Fruit fly (Drosophila melanogaster) whole organism, embryonic: ENCODE measurements around the gene CG13077.

Experiments used
- Ada2b ChIP-seq: fragments of 200-800 bp; sonication (Bioruptor generic); IDR thresholded peaks from 2 replicates; pipeline ENCODE4 v1.3.6; 2022; ENCODE audit warnings: missing biosample characterization, missing genetic modification characterization
- Antp ChIP-seq: fragments of 200-800 bp; sonication (Bioruptor generic); optimal IDR thresholded peaks from 3 replicates; lab custom pipeline; 2016; ENCODE audit warnings: missing biosample characterization, missing genetic modification characterization
- CG10462 ChIP-seq: fragments of 200-800 bp; sonication (Bioruptor generic); optimal IDR thresholded peaks from 2 replicates; lab custom pipeline; 2016; ENCODE audit warnings: missing biosample characterization, missing genetic modification characterization
- CG10979 ChIP-seq: fragments of 200-800 bp; sonication (Bioruptor generic); optimal IDR thresholded peaks from 2 replicates; lab custom pipeline; 2018; ENCODE audit warnings: missing biosample characterization, mild to moderate bottlenecking, missing genetic modification characterization, moderate library complexity
- CG11504 ChIP-seq: fragments of 200-800 bp; sonication (Bioruptor generic); optimal IDR thresholded peaks from 3 replicates; lab custom pipeline; 2019; ENCODE audit warnings: missing biosample characterization, mild to moderate bottlenecking, missing genetic modification characterization, moderate library complexity
- CG12769 ChIP-seq: fragments of 200-800 bp; sonication (Bioruptor generic); optimal IDR thresholded peaks from 2 replicates; lab custom pipeline; 2019; ENCODE audit warnings: missing biosample characterization, mild to moderate bottlenecking, missing genetic modification characterization, moderate library complexity
- CG13287 ChIP-seq: fragments of 200-800 bp; sonication (Bioruptor generic); IDR thresholded peaks from 2 replicates; pipeline ENCODE4 v1.3.6; 2022; ENCODE audit warnings: missing biosample characterization, missing genetic modification characterization; ENCODE audit not compliant: partially characterized antibody
- CG14965 ChIP-seq: fragments of 200-800 bp; sonication (Bioruptor generic); optimal IDR thresholded peaks from 2 replicates; lab custom pipeline; 2016; ENCODE audit warnings: missing biosample characterization, missing genetic modification characterization, borderline replicate concordance
- CG17359 ChIP-seq: fragments of 200-800 bp; sonication (Bioruptor generic); optimal IDR thresholded peaks from 3 replicates; lab custom pipeline; 2018; ENCODE audit warnings: missing biosample characterization, mild to moderate bottlenecking, missing genetic modification characterization, moderate library complexity
- CG2199 ChIP-seq: fragments of 200-800 bp; sonication (Bioruptor generic); IDR thresholded peaks from 3 replicates; pipeline ENCODE4 v1.3.6; 2022; ENCODE audit warnings: missing biosample characterization, missing genetic modification characterization
- CG2712 ChIP-seq: fragments of 200-800 bp; optimal IDR thresholded peaks from 3 replicates; lab custom pipeline; 2019; ENCODE audit warnings: missing biosample characterization, mild to moderate bottlenecking, missing genetic modification characterization, moderate library complexity
- CG2875 ChIP-seq: fragments of 200-800 bp; sonication (Bioruptor generic); optimal IDR thresholded peaks from 2 replicates; lab custom pipeline; 2017; ENCODE audit warnings: missing biosample characterization, mild to moderate bottlenecking, missing genetic modification characterization, missing genetic modification reagents
- CG3163 ChIP-seq: fragments of 200-800 bp; sonication (Bioruptor generic); optimal IDR thresholded peaks from 3 replicates; lab custom pipeline; 2016; ENCODE audit warnings: missing biosample characterization, missing genetic modification characterization
- CG3407 ChIP-seq: fragments of 200-800 bp; sonication (Bioruptor generic); optimal IDR thresholded peaks from 2 replicates; lab custom pipeline; 2018; ENCODE audit warnings: missing biosample characterization, mild to moderate bottlenecking, missing genetic modification characterization
- CG34224 ChIP-seq: fragments of 200-800 bp; sonication (Bioruptor generic); IDR thresholded peaks from 3 replicates; pipeline ENCODE4 v1.3.6; 2022; ENCODE audit warnings: missing biosample characterization, missing genetic modification characterization; ENCODE audit not compliant: partially characterized antibody
- CG4424 ChIP-seq: fragments of 200-800 bp; sonication (Bioruptor generic); optimal IDR thresholded peaks from 3 replicates; lab custom pipeline; 2016; ENCODE audit warnings: missing biosample characterization, missing genetic modification characterization
- CG7987 ChIP-seq: fragments of 200-800 bp; sonication (Bioruptor generic); optimal IDR thresholded peaks from 2 replicates; lab custom pipeline; 2018; ENCODE audit warnings: missing biosample characterization, mild to moderate bottlenecking, missing genetic modification characterization, moderate library complexity
- CG8359 ChIP-seq: fragments of 200-800 bp; sonication (Bioruptor generic); optimal IDR thresholded peaks from 2 replicates; lab custom pipeline; 2017; ENCODE audit warnings: missing biosample characterization, mild to moderate bottlenecking, missing genetic modification characterization, borderline replicate concordance
- CG9609 ChIP-seq: fragments of 200-800 bp; sonication (Bioruptor generic); optimal IDR thresholded peaks from 3 replicates; lab custom pipeline; 2016; ENCODE audit warnings: missing biosample characterization, missing genetic modification characterization
- CTCF ChIP-seq: fragments of 200-800 bp; sonication (Bioruptor generic); optimal IDR thresholded peaks from 2 replicates; lab custom pipeline; 2017; ENCODE audit warnings: missing biosample characterization, mild to moderate bottlenecking, missing genetic modification characterization, moderate library complexity
- Chrac-16 ChIP-seq: fragments of 200-800 bp; sonication (Bioruptor generic); optimal IDR thresholded peaks from 3 replicates; lab custom pipeline; 2016; ENCODE audit warnings: missing biosample characterization, missing genetic modification characterization
- Eip74EF ChIP-seq, 2 experiments: fragments of 200-800 bp in 1 of 2; fragments of >200 bp in 1 of 2; sonication (Bioruptor generic) in 1 of 2; optimal IDR thresholded peaks; 2 replicates each; lab custom pipeline; 2017 to 2019; ENCODE audit warnings: missing biosample characterization in 2 of 2, missing genetic modification characterization in 2 of 2, mild to moderate bottlenecking in 1 of 2, moderate library complexity in 1 of 2
- Gug ChIP-seq: fragments of 200-800 bp; sonication (Bioruptor generic); IDR thresholded peaks from 4 replicates; pipeline ENCODE4 v1.3.6; 2022; ENCODE audit warnings: missing biosample characterization, missing genetic modification characterization
- HmgD ChIP-seq: fragments of 200-800 bp; sonication (Bioruptor generic); optimal IDR thresholded peaks from 3 replicates; lab custom pipeline; 2016; ENCODE audit warnings: missing biosample characterization, missing genetic modification characterization
- Hr51 ChIP-seq, 2 experiments: fragments of 200-800 bp; sonication (Bioruptor generic); optimal IDR thresholded peaks; 2 replicates in 1 of 2; 3 replicates in 1 of 2; lab custom pipeline; 2016 to 2018; ENCODE audit warnings: missing biosample characterization in 2 of 2, missing genetic modification characterization in 2 of 2, mild to moderate bottlenecking in 1 of 2, moderate library complexity in 1 of 2
- Kr ChIP-seq: fragments of 200-800 bp; sonication (Bioruptor generic); optimal IDR thresholded peaks from 2 replicates; lab custom pipeline; 2017; ENCODE audit warnings: missing biosample characterization, mild to moderate bottlenecking, missing genetic modification characterization
- Mes4 ChIP-seq: fragments of 200-800 bp; sonication (Bioruptor generic); optimal IDR thresholded peaks from 2 replicates; lab custom pipeline; 2016; ENCODE audit warnings: missing biosample characterization, missing genetic modification characterization
- Oli ChIP-seq: fragments of 200-800 bp; sonication (Bioruptor generic); optimal IDR thresholded peaks from 2 replicates; lab custom pipeline; 2018; ENCODE audit warnings: missing biosample characterization, mild to moderate bottlenecking, missing genetic modification characterization, moderate library complexity
- Poxn ChIP-seq: fragments of 200-800 bp; sonication (Bioruptor generic); IDR thresholded peaks from 2 replicates; pipeline ENCODE4 v1.3.6; 2022; ENCODE audit warnings: missing biosample characterization, missing genetic modification characterization
- TFAM ChIP-seq: fragments of 200-800 bp; sonication (Bioruptor generic); optimal IDR thresholded peaks from 2 replicates; lab custom pipeline; 2017; ENCODE audit warnings: missing biosample characterization, missing genetic modification characterization, inconsistent platforms
- Taf1 ChIP-seq: fragments of 200-800 bp; sonication (Bioruptor generic); IDR thresholded peaks from 2 replicates; pipeline ENCODE4 v1.3.6; 2022; ENCODE audit warnings: missing biosample characterization, missing genetic modification characterization
- ash1 ChIP-seq: fragments of 200-800 bp; sonication (Bioruptor generic); optimal IDR thresholded peaks from 2 replicates; lab custom pipeline; 2018; ENCODE audit warnings: missing biosample characterization, mild to moderate bottlenecking, missing genetic modification characterization
- bab2 ChIP-seq: fragments of 200-800 bp; sonication (Bioruptor generic); optimal IDR thresholded peaks from 2 replicates; lab custom pipeline; 2016; ENCODE audit warnings: missing biosample characterization, missing genetic modification characterization
- cas ChIP-seq: fragments of 200-800 bp; sonication (Bioruptor generic); IDR thresholded peaks from 2 replicates; pipeline ENCODE4 v1.3.6; 2022; ENCODE audit warnings: missing biosample characterization, missing genetic modification characterization
- cato ChIP-seq: fragments of 200-800 bp; sonication (Bioruptor generic); optimal IDR thresholded peaks from 2 replicates; lab custom pipeline; 2016; ENCODE audit warnings: missing biosample characterization, missing genetic modification characterization, borderline replicate concordance
- caup ChIP-seq: fragments of 200-800 bp; sonication (Bioruptor generic); optimal IDR thresholded peaks from 3 replicates; lab custom pipeline; 2017; ENCODE audit warnings: missing biosample characterization, mild to moderate bottlenecking, missing genetic modification characterization, moderate library complexity; ENCODE audit not compliant: severe bottlenecking
- corto ChIP-seq: fragments of 200-800 bp; sonication (Bioruptor generic); optimal IDR thresholded peaks from 2 replicates; lab custom pipeline; 2016; ENCODE audit warnings: missing biosample characterization, mild to moderate bottlenecking, missing genetic modification characterization, moderate library complexity
- dimm ChIP-seq: fragments of 200-800 bp; sonication (Bioruptor generic); IDR thresholded peaks from 2 replicates; pipeline ENCODE4 v1.3.6; 2022; ENCODE audit warnings: missing biosample characterization, missing genetic modification characterization
- dysf ChIP-seq: fragments of 200-800 bp; sonication (Bioruptor generic); IDR thresholded peaks from 3 replicates; pipeline ENCODE4 v1.3.6; 2022; ENCODE audit warnings: missing biosample characterization, missing genetic modification characterization
- eve ChIP-seq, 2 experiments: fragments of >200 bp; optimal IDR thresholded peaks; 2 replicates each; lab custom pipeline; 2017; ENCODE audit warnings: missing biosample characterization in 2 of 2, missing genetic modification characterization in 2 of 2
- fru ChIP-seq: fragments of >200 bp; optimal IDR thresholded peaks from 2 replicates; lab custom pipeline; 2017
- h ChIP-seq: fragments of >200 bp; optimal IDR thresholded peaks from 2 replicates; lab custom pipeline; 2017
- jing ChIP-seq: fragments of 200-800 bp; sonication (Bioruptor generic); optimal IDR thresholded peaks from 2 replicates; lab custom pipeline; 2018; ENCODE audit warnings: missing biosample characterization, mild to moderate bottlenecking, missing genetic modification characterization
- prd ChIP-seq, 3 experiments: fragments of >200 bp in 2 of 3; fragments of 200-800 bp in 1 of 3; sonication (Bioruptor generic) in 1 of 3; optimal IDR thresholded peaks in 2 of 3; IDR thresholded peaks in 1 of 3; 2 replicates in 2 of 3; 3 replicates in 1 of 3; pipeline versions ENCODE4 v1.3.6 to Lab custom; 2017 to 2022; ENCODE audit warnings: missing biosample characterization in 1 of 3, missing genetic modification characterization in 1 of 3
- salm ChIP-seq: fragments of 200-800 bp; sonication (Bioruptor generic); optimal IDR thresholded peaks from 2 replicates; lab custom pipeline; 2018; ENCODE audit warnings: missing biosample characterization, mild to moderate bottlenecking, missing genetic modification characterization
- shn ChIP-seq: fragments of 200-800 bp; sonication (Bioruptor generic); optimal IDR thresholded peaks from 3 replicates; lab custom pipeline; 2016; ENCODE audit warnings: missing biosample characterization, missing genetic modification characterization
- sim ChIP-seq: fragments of 200-800 bp; sonication (Bioruptor generic); IDR thresholded peaks from 2 replicates; pipeline ENCODE4 v1.3.6; 2022; ENCODE audit warnings: missing biosample characterization, missing genetic modification characterization
- sisA ChIP-seq: fragments of 200-800 bp; sonication (Bioruptor generic); IDR thresholded peaks from 2 replicates; pipeline ENCODE4 v1.3.6; 2022; ENCODE audit warnings: missing biosample characterization, missing genetic modification characterization
- stc ChIP-seq: fragments of 200-800 bp; sonication (Bioruptor generic); IDR thresholded peaks from 2 replicates; pipeline ENCODE4 v1.3.6; 2022; ENCODE audit warnings: missing biosample characterization, missing genetic modification characterization
- stwl ChIP-seq: fragments of 200-800 bp; sonication (Bioruptor generic); optimal IDR thresholded peaks from 3 replicates; lab custom pipeline; 2018; ENCODE audit warnings: missing biosample characterization, mild to moderate bottlenecking, missing genetic modification characterization, moderate library complexity
- wor ChIP-seq: fragments of 200-800 bp; sonication (Bioruptor generic); IDR thresholded peaks from 2 replicates; pipeline ENCODE4 v1.3.6; 2022; ENCODE audit warnings: missing biosample characterization, missing genetic modification characterization

The CG13077 gene

dm6 chr2L:19577187-19577765 lies 11.6 kb downstream of the CG13077 start, which contains the start of the genes spi and msb1l (continued):
- TF ChIP-seq HmgD (GFP tag; lab: Kevin White, UChicago) (no peak), CG2712 (tag; lab: Kevin White, UChicago) (peak; percentile 66), Poxn (GFP tag; lab: Robert Waterston, UW) (no peak), CG14965 (GFP tag; lab: Kevin White, UChicago) (no peak), eve (GFP tag; optimal IDR thresholded peaks at IDR 0.05; lab: Kevin White, UChicago) (no peak), h (lab: Kevin White, UChicago) (no peak), CG2875 (GFP tag; lab: Kevin White, UChicago) (no peak), CG8359 (GFP tag; lab: Kevin White, UChicago) (no peak), Mes4 (no peak), ash1 (GFP tag; lab: Kevin White, UChicago) (no peak), bab2 (GFP tag; lab: Kevin White, UChicago) (peak; percentile 17), cato (peak; percentile 21), Eip74EF (GFP tag; optimal IDR thresholded peaks at IDR 0.05; lab: Kevin White, UChicago) (no peak), CG13287 (peak; percentile 57), stc (no peak), CG34224 (GFP tag; lab: Robert Waterston, UW) (no peak), CG9609 (GFP tag; lab: Kevin White, UChicago) (no peak), cas (GFP tag; lab: Robert Waterston, UW) (no peak), shn (no peak), sim (GFP tag; lab: Robert Waterston, UW) (no peak), CG2199 (GFP tag; lab: Robert Waterston, UW) (no peak), CG3407 (GFP tag; lab: Kevin White, UChicago) (no peak), CTCF (no peak), salm (tag; lab: Kevin White, UChicago) (no peak), jing (GFP tag; lab: Kevin White, UChicago) (no peak), Chrac-16 (GFP tag; lab: Kevin White, UChicago) (peak; percentile 54), CG17359 (tag; lab: Kevin White, UChicago) (peak; percentile 7), Hr51 (GFP tag; optimal IDR thresholded peaks at IDR 0.05; lab: Kevin White, UChicago) (peak in 1 of 2 experiments; percentile 45), Antp (GFP tag; lab: Kevin White, UChicago) (no peak), wor (GFP tag; lab: Robert Waterston, UW) (no peak), prd (optimal IDR thresholded peaks at IDR 0.05; lab: Kevin White, UChicago) (no peak), prd (GFP tag; IDR thresholded peaks at IDR 0.05; lab: Robert Waterston, UW) (no peak; the same call in 2 of the 3 replicates), Taf1 (GFP tag; lab: Robert Waterston, UW) (no peak), Oli (tag; lab: Kevin White, UChicago) (peak; percentile 22), stwl (tag; lab: Kevin White, UChicago) (peak; percentile 72), CG3163 (no peak), dysf (no peak; the same call in 2 of the 3 replicates), sisA (GFP tag; lab: Robert Waterston, UW) (peak; percentile 49; the same call in 1 of the 2 replicates), Kr (GFP tag; lab: Kevin White, UChicago) (no peak), fru (no peak), Ada2b (GFP tag; lab: Robert Waterston, UW) (no peak), CG12769 (tag; lab: Kevin White, UChicago) (no peak), CG11504 (tag; lab: Kevin White, UChicago) (peak; percentile 75), CG4424 (peak; percentile 65), CG7987 (GFP tag; lab: Kevin White, UChicago) (no peak), dimm (GFP tag; lab: Robert Waterston, UW) (no peak), CG10462 (no peak), corto (GFP tag; lab: Kevin White, UChicago) (no peak), Gug (GFP tag; lab: Robert Waterston, UW) (0 out of 4 replicates have a peak, but pooled peaks have one; percentile 4), CG10979 (tag; lab: Kevin White, UChicago) (peak; percentile 19), TFAM (no peak), caup (GFP tag; lab: Kevin White, UChicago) (peak; percentile 14)
